Fruit fly (Drosophila melanogaster) whole organism, embryonic: ENCODE data around the gene Aprt.

ENCODE experiments used
- BtbVII ChIP-seq: fragments of 200-800 bp; sonication (Bioruptor generic); optimal IDR thresholded peaks from 3 replicates; lab custom pipeline; 2017; ENCODE audit warnings: missing biosample characterization, mild to moderate bottlenecking, missing genetic modification characterization
- CG10979 ChIP-seq: fragments of 200-800 bp; sonication (Bioruptor generic); optimal IDR thresholded peaks from 2 replicates; lab custom pipeline; 2018; ENCODE audit warnings: missing biosample characterization, mild to moderate bottlenecking, missing genetic modification characterization, moderate library complexity
- CG11398 ChIP-seq: fragments of 200-800 bp; sonication (Bioruptor generic); optimal IDR thresholded peaks from 2 replicates; lab custom pipeline; 2016; ENCODE audit warnings: missing biosample characterization, missing genetic modification characterization
- CG12071 ChIP-seq: fragments of 200-800 bp; sonication (Bioruptor generic); optimal IDR thresholded peaks from 3 replicates; lab custom pipeline; 2018; ENCODE audit warnings: missing biosample characterization, mild to moderate bottlenecking, missing genetic modification characterization
- CG12219 ChIP-seq: fragments of 200-800 bp; sonication (Bioruptor generic); optimal IDR thresholded peaks from 3 replicates; lab custom pipeline; 2018; ENCODE audit warnings: missing biosample characterization, mild to moderate bottlenecking, missing genetic modification characterization
- CG12744 ChIP-seq: fragments of 200-800 bp; sonication (Bioruptor generic); optimal IDR thresholded peaks from 2 replicates; lab custom pipeline; 2016; ENCODE audit warnings: missing biosample characterization, missing genetic modification characterization
- CG14710 ChIP-seq: fragments of 200-800 bp; sonication (Bioruptor generic); optimal IDR thresholded peaks from 3 replicates; lab custom pipeline; 2019; ENCODE audit warnings: missing biosample characterization, mild to moderate bottlenecking, missing genetic modification characterization, moderate library complexity
- CG14860 ChIP-seq: fragments of 200-800 bp; sonication (Bioruptor generic); IDR thresholded peaks from 3 replicates; pipeline ENCODE4 v1.3.6; 2022; ENCODE audit warnings: missing biosample characterization, missing genetic modification characterization; ENCODE audit not compliant: partially characterized antibody
- CG15073 ChIP-seq: fragments of 200-800 bp; sonication (Bioruptor generic); optimal IDR thresholded peaks from 2 replicates; lab custom pipeline; 2016; ENCODE audit warnings: missing biosample characterization, missing genetic modification characterization
- CG15514 ChIP-seq: fragments of 200-800 bp; sonication (Bioruptor generic); optimal IDR thresholded peaks from 3 replicates; lab custom pipeline; 2017; ENCODE audit warnings: missing biosample characterization, missing genetic modification characterization, mild to moderate bottlenecking, moderate library complexity, missing genetic modification reagents
- CG16779 ChIP-seq: fragments of 200-800 bp; sonication (Bioruptor generic); IDR thresholded peaks from 2 replicates; pipeline ENCODE4 v1.3.6; 2022; ENCODE audit warnings: missing biosample characterization, missing genetic modification characterization
- CG17359 ChIP-seq: fragments of 200-800 bp; sonication (Bioruptor generic); optimal IDR thresholded peaks from 3 replicates; lab custom pipeline; 2018; ENCODE audit warnings: missing biosample characterization, mild to moderate bottlenecking, missing genetic modification characterization, moderate library complexity
- CG17568 ChIP-seq: fragments of 200-800 bp; sonication (Bioruptor generic); optimal IDR thresholded peaks from 2 replicates; lab custom pipeline; 2018; ENCODE audit warnings: missing biosample characterization, mild to moderate bottlenecking, missing genetic modification characterization, moderate library complexity
- CG17829 ChIP-seq: fragments of 200-800 bp; optimal IDR thresholded peaks from 2 replicates; lab custom pipeline; 2019; ENCODE audit warnings: missing biosample characterization, mild to moderate bottlenecking, missing genetic modification characterization, moderate library complexity
- CG1792 ChIP-seq: fragments of 200-800 bp; sonication (Bioruptor generic); optimal IDR thresholded peaks from 2 replicates; lab custom pipeline; 2016; ENCODE audit warnings: missing biosample characterization, missing genetic modification characterization
- CG18764 ChIP-seq: fragments of 200-800 bp; sonication (Bioruptor generic); optimal IDR thresholded peaks from 3 replicates; lab custom pipeline; 2016; ENCODE audit warnings: missing biosample characterization, missing genetic modification characterization
- CG4424 ChIP-seq: fragments of 200-800 bp; sonication (Bioruptor generic); optimal IDR thresholded peaks from 3 replicates; lab custom pipeline; 2016; ENCODE audit warnings: missing biosample characterization, missing genetic modification characterization
- CG6854 ChIP-seq: fragments of 200-800 bp; sonication (Bioruptor generic); optimal IDR thresholded peaks from 3 replicates; lab custom pipeline; 2017; ENCODE audit warnings: missing biosample characterization, mild to moderate bottlenecking, missing genetic modification characterization
- CG7556 ChIP-seq: fragments of 200-800 bp; sonication (Bioruptor generic); optimal IDR thresholded peaks from 2 replicates; lab custom pipeline; 2017; ENCODE audit warnings: missing biosample characterization, mild to moderate bottlenecking, missing genetic modification characterization
- CG7987 ChIP-seq: fragments of 200-800 bp; sonication (Bioruptor generic); optimal IDR thresholded peaks from 2 replicates; lab custom pipeline; 2018; ENCODE audit warnings: missing biosample characterization, mild to moderate bottlenecking, missing genetic modification characterization, moderate library complexity
- CG8281 ChIP-seq: fragments of 200-800 bp; sonication (Bioruptor generic); optimal IDR thresholded peaks from 2 replicates; lab custom pipeline; 2018; ENCODE audit warnings: missing biosample characterization, mild to moderate bottlenecking, missing genetic modification characterization, moderate library complexity
- CG9727 ChIP-seq: fragments of 200-800 bp; sonication (Bioruptor generic); optimal IDR thresholded peaks from 3 replicates; lab custom pipeline; 2017; ENCODE audit warnings: missing biosample characterization, mild to moderate bottlenecking, missing genetic modification characterization
- CHES-1-like ChIP-seq: fragments of 200-800 bp; sonication (Bioruptor generic); optimal IDR thresholded peaks from 2 replicates; lab custom pipeline; 2016; ENCODE audit warnings: missing biosample characterization, missing genetic modification characterization
- Doc3 ChIP-seq: fragments of 200-800 bp; sonication (Bioruptor generic); IDR thresholded peaks from 3 replicates; pipeline ENCODE4 v1.3.6; 2022; ENCODE audit warnings: missing biosample characterization, missing genetic modification characterization; ENCODE audit not compliant: partially characterized antibody
- ERR ChIP-seq: fragments of 200-800 bp; sonication (Bioruptor generic); optimal IDR thresholded peaks from 2 replicates; lab custom pipeline; 2016; ENCODE audit warnings: missing biosample characterization, missing genetic modification characterization
- Ets65A ChIP-seq: fragments of 200-800 bp; sonication (Bioruptor generic); peaks from one replicate; lab custom pipeline; 2016; ENCODE audit warnings: missing biosample characterization, missing genetic modification characterization
- Ets97D ChIP-seq: fragments of 200-800 bp; sonication (Bioruptor generic); optimal IDR thresholded peaks from 3 replicates; lab custom pipeline; 2016; ENCODE audit warnings: missing biosample characterization, missing genetic modification characterization
- Hey ChIP-seq: fragments of 200-800 bp; sonication (Bioruptor generic); optimal IDR thresholded peaks from 3 replicates; lab custom pipeline; 2018; ENCODE audit warnings: missing biosample characterization, mild to moderate bottlenecking, missing genetic modification characterization
- Hmx ChIP-seq: fragments of 200-800 bp; sonication (Bioruptor generic); optimal IDR thresholded peaks from 2 replicates; lab custom pipeline; 2016; ENCODE audit warnings: missing biosample characterization, missing genetic modification characterization
- MTF-1 ChIP-seq: fragments of 200-800 bp; sonication (Bioruptor generic); optimal IDR thresholded peaks from 2 replicates; lab custom pipeline; 2018; ENCODE audit warnings: missing biosample characterization, mild to moderate bottlenecking, missing genetic modification characterization, borderline replicate concordance
- Myb ChIP-seq: fragments of 200-800 bp; sonication (Bioruptor generic); optimal IDR thresholded peaks from 2 replicates; lab custom pipeline; 2016; ENCODE audit warnings: missing biosample characterization, missing genetic modification characterization
- Oli ChIP-seq: fragments of 200-800 bp; sonication (Bioruptor generic); optimal IDR thresholded peaks from 2 replicates; lab custom pipeline; 2018; ENCODE audit warnings: missing biosample characterization, mild to moderate bottlenecking, missing genetic modification characterization, moderate library complexity
- TFAM ChIP-seq: fragments of 200-800 bp; sonication (Bioruptor generic); optimal IDR thresholded peaks from 2 replicates; lab custom pipeline; 2017; ENCODE audit warnings: missing biosample characterization, missing genetic modification characterization, inconsistent platforms
- bbx ChIP-seq: fragments of 200-800 bp; sonication (Bioruptor generic); IDR thresholded peaks from 2 replicates; pipeline ENCODE4 v1.3.6; 2022; ENCODE audit warnings: missing biosample characterization, missing genetic modification characterization; ENCODE audit not compliant: partially characterized antibody
- bcd ChIP-seq: fragments of 200-800 bp; sonication (Bioruptor generic); optimal IDR thresholded peaks from 2 replicates; lab custom pipeline; 2017; ENCODE audit warnings: missing biosample characterization, mild to moderate bottlenecking, missing genetic modification characterization
- cwo ChIP-seq: fragments of 200-800 bp; sonication (Bioruptor generic); optimal IDR thresholded peaks from 3 replicates; lab custom pipeline; 2017; ENCODE audit warnings: missing biosample characterization, missing genetic modification characterization, mild to moderate bottlenecking, moderate library complexity, missing genetic modification reagents
- dan ChIP-seq: fragments of 200-800 bp; sonication (Bioruptor generic); IDR thresholded peaks from 2 replicates; pipeline ENCODE4 v1.3.6; 2022; ENCODE audit warnings: missing biosample characterization, missing genetic modification characterization
- ewg ChIP-seq: fragments of 200-800 bp; sonication (Bioruptor generic); optimal IDR thresholded peaks from 3 replicates; lab custom pipeline; 2017; ENCODE audit warnings: mild to moderate bottlenecking, missing biosample characterization, missing genetic modification reagents, missing genetic modification characterization
- fd3F ChIP-seq: fragments of 200-800 bp; sonication (Bioruptor generic); optimal IDR thresholded peaks from 2 replicates; lab custom pipeline; 2018; ENCODE audit warnings: missing biosample characterization, mild to moderate bottlenecking, missing genetic modification characterization, moderate library complexity
- hth ChIP-seq: fragments of >200 bp; optimal IDR thresholded peaks from 2 replicates; lab custom pipeline; 2017; ENCODE audit warnings: inconsistent platforms
- inv ChIP-seq: fragments of 200-800 bp; sonication (Bioruptor generic); IDR thresholded peaks from 2 replicates; pipeline ENCODE4 v1.3.6; 2022; ENCODE audit warnings: missing biosample characterization, missing genetic modification characterization; ENCODE audit not compliant: partially characterized antibody
- jigr1 ChIP-seq: fragments of 200-800 bp; sonication (Bioruptor generic); IDR thresholded peaks from 3 replicates; pipeline ENCODE4 v1.3.6; 2022; ENCODE audit warnings: missing biosample characterization, missing genetic modification characterization
- mam ChIP-seq: fragments of 200-800 bp; sonication (Bioruptor generic); optimal IDR thresholded peaks from 3 replicates; lab custom pipeline; 2016; ENCODE audit warnings: missing biosample characterization, missing genetic modification characterization
- nmo ChIP-seq: fragments of 200-800 bp; sonication (Bioruptor generic); optimal IDR thresholded peaks from 2 replicates; lab custom pipeline; 2018; ENCODE audit warnings: missing biosample characterization, mild to moderate bottlenecking, missing genetic modification characterization, moderate library complexity
- p53 ChIP-seq: fragments of 200-800 bp; sonication (Bioruptor generic); optimal IDR thresholded peaks from 2 replicates; lab custom pipeline; 2016; ENCODE audit warnings: missing biosample characterization, missing genetic modification characterization
- slbo ChIP-seq: fragments of 200-800 bp; sonication (Bioruptor generic); IDR thresholded peaks from 2 replicates; pipeline ENCODE4 v1.3.6; 2022; ENCODE audit warnings: missing biosample characterization, missing genetic modification characterization
- tna ChIP-seq: fragments of 200-800 bp; sonication (Bioruptor generic); IDR thresholded peaks from 2 replicates; pipeline ENCODE4 v1.3.6; 2022; ENCODE audit warnings: missing biosample characterization, missing genetic modification characterization; ENCODE audit not compliant: partially characterized antibody
- trem ChIP-seq: fragments of 200-800 bp; optimal IDR thresholded peaks from 3 replicates; lab custom pipeline; 2019; ENCODE audit warnings: missing biosample characterization, mild to moderate bottlenecking, missing genetic modification characterization, moderate library complexity
- zen ChIP-seq: fragments of 200-800 bp; sonication (Bioruptor generic); optimal IDR thresholded peaks from 3 replicates; lab custom pipeline; 2018; ENCODE audit warnings: missing biosample characterization, mild to moderate bottlenecking, missing genetic modification characterization, moderate library complexity
- zen2 ChIP-seq: fragments of 200-800 bp; sonication (Bioruptor generic); IDR thresholded peaks from 3 replicates; pipeline ENCODE4 v1.3.6; 2022; ENCODE audit warnings: missing biosample characterization, missing genetic modification characterization; ENCODE audit not compliant: partially characterized antibody

Gene Aprt

DNA sequence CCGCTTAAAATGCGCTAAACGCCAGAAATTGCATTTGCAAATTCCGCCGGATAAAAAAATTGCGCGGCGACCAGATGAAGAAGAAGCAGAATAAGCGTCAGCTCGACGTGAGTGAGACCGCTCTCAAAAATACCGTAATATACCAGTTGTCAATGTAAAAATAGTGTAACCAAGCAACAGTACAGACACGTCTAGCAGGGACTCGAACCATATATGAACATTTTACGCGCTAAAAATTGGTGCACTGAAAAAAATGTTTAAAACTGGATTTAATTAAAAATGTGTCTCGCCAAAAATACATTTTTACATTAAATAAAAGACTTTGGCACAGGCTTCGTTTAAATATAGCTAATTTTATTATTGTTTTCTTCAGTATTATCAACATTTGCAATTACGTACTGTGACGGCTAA is 8.6 kb downstream of the Aprt start, which contains the start of gene dre4 (continued):
- TF ChIP-seq nmo (GFP tag; lab: Kevin White, UChicago), result peak; percentile 76
- TF ChIP-seq CG7987 (GFP tag; lab: Kevin White, UChicago), result peak; percentile 37
- peak; percentile 73 for TF ChIP-seq Myb (GFP tag; lab: Kevin White, UChicago)
- peak; percentile 75 for TF ChIP-seq CG17359 (tag; lab: Kevin White, UChicago)
- peak; percentile 49 for TF ChIP-seq CG9727 (GFP tag; lab: Kevin White, UChicago)
- TF ChIP-seq CG1792 (GFP tag; lab: Kevin White, UChicago), result peak; percentile 67
- TF ChIP-seq zen2 (GFP tag; lab: Robert Waterston, UW), result no peak
- peak; percentile 78 for TF ChIP-seq CG10979 (tag; lab: Kevin White, UChicago)
- peak; percentile 87 for TF ChIP-seq slbo (GFP tag; lab: Robert Waterston, UW)
- TF ChIP-seq CG17829, result peak; percentile 76
- peak; percentile 23 for TF ChIP-seq MTF-1
- peak; percentile 34 for TF ChIP-seq ERR (GFP tag; lab: Kevin White, UChicago)
- peak; percentile 49 for TF ChIP-seq ewg
- peak; percentile 26 for TF ChIP-seq CG11398 (GFP tag; lab: Kevin White, UChicago)
- TF ChIP-seq Ets97D, result peak; percentile 89
- no peak for TF ChIP-seq TFAM (GFP tag; lab: Kevin White, UChicago)
- no peak for TF ChIP-seq Hmx (GFP tag; lab: Kevin White, UChicago)
- peak; percentile 9; the same call in 1 of the 2 replicates for TF ChIP-seq bbx (GFP tag; lab: Robert Waterston, UW)
- TF ChIP-seq CG8281 (tag; lab: Kevin White, UChicago), result no peak
- TF ChIP-seq dan (GFP tag; lab: Robert Waterston, UW), result no peak
- TF ChIP-seq Ets65A (GFP tag; lab: Kevin White, UChicago), result peak; percentile 89
- peak; percentile 9 for TF ChIP-seq cwo
- peak; percentile 66 for TF ChIP-seq CG7556 (GFP tag; lab: Kevin White, UChicago)
- peak; percentile 74 for TF ChIP-seq bcd (GFP tag; lab: Kevin White, UChicago)
- peak; percentile 82 for TF ChIP-seq CG14710
- no peak for TF ChIP-seq Hey (tag; lab: Kevin White, UChicago)
- TF ChIP-seq Oli (tag; lab: Kevin White, UChicago), result peak; percentile 63
- 0 out of 2 replicates have a peak, but pooled peaks have one; percentile 15 for TF ChIP-seq CG16779 (GFP tag; lab: Robert Waterston, UW)
- peak; percentile 33 for TF ChIP-seq p53 (GFP tag; lab: Kevin White, UChicago)
- TF ChIP-seq tna (GFP tag; lab: Robert Waterston, UW), result no peak
- peak; percentile 34 for TF ChIP-seq fd3F (GFP tag; lab: Kevin White, UChicago)
- TF ChIP-seq CG14860 (GFP tag; lab: Robert Waterston, UW), result no peak
- peak; percentile 55 for TF ChIP-seq zen
- TF ChIP-seq CG12071 (GFP tag; lab: Kevin White, UChicago), result peak; percentile 17
- no peak for TF ChIP-seq CG17568 (GFP tag; lab: Kevin White, UChicago)
- peak; percentile 45 for TF ChIP-seq CG12219 (GFP tag; lab: Kevin White, UChicago)
- TF ChIP-seq Doc3 (GFP tag; lab: Robert Waterston, UW), result no peak
- TF ChIP-seq CHES-1-like (GFP tag; lab: Kevin White, UChicago), result peak; percentile 94
- peak; percentile 32 for TF ChIP-seq BtbVII (GFP tag; lab: Kevin White, UChicago)
- TF ChIP-seq CG18764 (GFP tag; lab: Kevin White, UChicago), result peak; percentile 60
- no peak for TF ChIP-seq CG6854 (GFP tag; lab: Kevin White, UChicago)
- peak; percentile 78 for TF ChIP-seq CG12744
- peak; percentile 80 for TF ChIP-seq mam
- peak; percentile 73 for TF ChIP-seq CG4424
- no peak for TF ChIP-seq CG15073 (GFP tag; lab: Kevin White, UChicago)
- peak; percentile 90 for TF ChIP-seq CG15514 (GFP tag; lab: Kevin White, UChicago)
- peak; percentile 79 for TF ChIP-seq trem (tag; lab: Kevin White, UChicago)
- no peak for TF ChIP-seq inv (GFP tag; lab: Robert Waterston, UW)
- TF ChIP-seq hth (lab: Kevin White, UChicago), result no peak
- TF ChIP-seq jigr1, result no peak
